Worm (Caenorhabditis elegans): Measurements from ENCODE around the gene C53D6.4.

DNA sequence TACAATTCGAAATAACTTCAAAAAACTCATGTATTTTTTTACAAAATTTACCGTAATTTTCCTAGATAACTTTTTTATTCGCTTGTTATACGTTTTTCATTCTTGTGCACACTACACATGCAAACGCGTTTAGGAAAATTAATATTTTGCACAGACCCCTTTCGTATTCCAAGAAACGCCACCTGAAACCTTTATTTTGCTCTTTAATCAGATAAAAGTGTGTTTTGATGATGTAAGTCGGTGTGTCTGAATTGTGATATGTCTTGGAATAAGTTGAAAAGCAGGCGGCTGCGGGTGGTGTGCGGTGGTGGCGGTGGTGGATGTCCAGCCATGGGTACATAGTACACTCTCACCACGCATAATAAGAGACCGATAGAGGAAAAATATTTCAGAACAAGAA is 32.7 kb upstream of the C53D6.4 start:
- TF ChIP-seq ceh-19 (GFP tag; optimal IDR thresholded peaks at IDR 0.05) (no peak), unc-55 (GFP tag; optimal IDR thresholded peaks at IDR 0.05) (no peak), tbx-7 (tag; optimal IDR thresholded peaks at IDR 0.05) (no peak), ceh-18 (tag; optimal IDR thresholded peaks at IDR 0.05) (no peak), dmd-4 (tag; optimal IDR thresholded peaks at IDR 0.05; ENCODE audit: borderline replicate concordance) (no peak), elt-4 (tag; optimal IDR thresholded peaks at IDR 0.05) (no peak), pqm-1 (tag; optimal IDR thresholded peaks at IDR 0.05) (no peak), ref-2 (tag; optimal IDR thresholded peaks at IDR 0.05) (no peak), elt-2 (tag; optimal IDR thresholded peaks at IDR 0.05) (no peak), lin-11 (tag; optimal IDR thresholded peaks at IDR 0.05) (no peak), K09A11.1 (tag; optimal IDR thresholded peaks at IDR 0.05; ENCODE audit: insufficient read depth) (no peak)

Measured in whole organism, late embryonic.